Worm (Caenorhabditis elegans): ENCODE results near the gene ceh-31.

DNA sequence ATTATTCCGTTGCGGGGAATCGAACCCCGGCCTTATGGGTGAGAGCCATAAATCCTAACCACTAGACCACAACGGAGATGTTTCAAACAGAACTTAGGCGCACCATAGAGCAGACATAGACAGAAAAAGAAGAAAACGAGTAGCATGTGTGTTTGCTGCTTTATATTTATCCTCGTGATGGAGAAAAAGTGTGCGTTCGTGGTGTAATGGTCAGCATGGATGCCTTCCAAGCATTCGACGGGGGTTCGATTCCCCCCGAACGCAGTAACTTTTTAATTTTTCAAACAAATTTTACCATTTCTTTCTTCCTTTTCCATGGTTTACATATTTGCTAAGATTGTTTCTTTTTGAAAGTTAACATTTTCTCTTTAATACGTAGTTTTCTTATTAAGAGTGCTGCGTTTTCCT is 34.2 kb downstream of the ceh-31 start:
- TF ChIP-seq nhr-11 (tag; optimal IDR thresholded peaks at IDR 0.05) (no peak), pha-2 (tag; optimal IDR thresholded peaks at IDR 0.05) (peak; percentile 92), pag-3 (tag; optimal IDR thresholded peaks at IDR 0.05; ENCODE audit: borderline replicate concordance) (peak; percentile 64), pha-4 (tag; optimal IDR thresholded peaks at IDR 0.05) (no peak), unc-42 (tag; optimal IDR thresholded peaks at IDR 0.05) (peak; percentile 68)
